Worm (Caenorhabditis elegans) whole organism, L1 larva: ENCODE data around the gene dhcr-7.
A peak's percentile ranks its signal among the peaks of the same experiment; 100 is the strongest.

Experiments used
- C04F5.9 ChIP-seq: sonication (generic microtip); optimal IDR thresholded peaks from 2 replicates; lab custom pipeline; 2016; ENCODE audit warnings: missing genetic modification characterization, missing compliant biosample characterization
- F16B12.6 ChIP-seq: fragments of 150-350 bp; optimal IDR thresholded peaks from 2 replicates; lab custom pipeline; 2014; ENCODE audit warnings: missing biosample characterization, missing genetic modification characterization
- aha-1 ChIP-seq: fragments of 150-350 bp; optimal IDR thresholded peaks from 2 replicates; lab custom pipeline; 2014; ENCODE audit warnings: missing biosample characterization, missing genetic modification characterization
- alr-1 ChIP-seq: fragments of 200-800 bp; sonication (Bioruptor generic); optimal IDR thresholded peaks from 2 replicates; lab custom pipeline; 2018; ENCODE audit warnings: borderline replicate concordance, mild to moderate bottlenecking, missing genetic modification characterization, missing compliant biosample characterization
- ama-1 ChIP-seq: fragments of 150-350 bp; optimal IDR thresholded peaks from 2 replicates; lab custom pipeline; 2014
- ceh-8 ChIP-seq: fragments of 200-800 bp; sonication (Bioruptor generic); optimal IDR thresholded peaks from 2 replicates; lab custom pipeline; 2018; ENCODE audit warnings: mild to moderate bottlenecking, missing genetic modification characterization, moderate library complexity, missing compliant biosample characterization
- efl-1 ChIP-seq, 4 experiments: fragments of 150-350 bp; optimal IDR thresholded peaks in 3 of 4; peaks in 1 of 4; 1 replicate in 1 of 4; 2 replicates in 3 of 4; lab custom pipeline; 2014; ENCODE audit warnings: missing biosample characterization in 2 of 4, missing genetic modification characterization in 2 of 4, missing genetic modification reagents in 2 of 4
- egl-27 ChIP-seq, 2 experiments: fragments of 150-350 bp in 1 of 2; sonication (generic microtip); optimal IDR thresholded peaks; 3 replicates each; lab custom pipeline; 2017 to 2018; ENCODE audit warnings: missing biosample characterization in 2 of 2, missing genetic modification characterization in 2 of 2, missing genetic modification reagents in 2 of 2
- elt-2 ChIP-seq: sonication (generic microtip); optimal IDR thresholded peaks from 2 replicates; lab custom pipeline; 2016; ENCODE audit warnings: missing genetic modification characterization, mild to moderate bottlenecking, inconsistent platforms, missing compliant biosample characterization, missing genetic modification reagents
- elt-3 ChIP-seq, 6 experiments: fragments of 150-350 bp in 1 of 6; sonication (generic microtip); optimal IDR thresholded peaks; 2 replicates each; lab custom pipeline; 2017 to 2018; ENCODE audit warnings: missing biosample characterization in 6 of 6, missing genetic modification characterization in 6 of 6, inconsistent platforms in 1 of 6
- ets-5 ChIP-seq: fragments of 200-800 bp; sonication (Bioruptor generic); IDR thresholded peaks from 2 replicates; pipeline ENCODE4 v1.3.6; 2022; ENCODE audit warnings: missing genetic modification characterization, missing compliant biosample characterization
- fkh-10 ChIP-seq: sonication (generic microtip); optimal IDR thresholded peaks from 2 replicates; lab custom pipeline; 2017; ENCODE audit warnings: missing biosample characterization, missing genetic modification reagents, missing genetic modification characterization
- hlh-17 ChIP-seq: fragments of 200-800 bp; sonication (Bioruptor generic); optimal IDR thresholded peaks from 2 replicates; lab custom pipeline; 2018; ENCODE audit warnings: missing genetic modification characterization, mild to moderate bottlenecking, missing compliant biosample characterization, moderate library complexity, borderline replicate concordance
- isw-1 ChIP-seq: fragments of 200-800 bp; sonication (Bioruptor generic); IDR thresholded peaks from 2 replicates; pipeline ENCODE4 v1.3.6; 2022; ENCODE audit warnings: missing genetic modification characterization, missing compliant biosample characterization
- lin-13 ChIP-seq: fragments of 150-350 bp; optimal IDR thresholded peaks from 2 replicates; lab custom pipeline; 2014; ENCODE audit warnings: missing biosample characterization, missing genetic modification reagents, missing genetic modification characterization
- lin-15B ChIP-seq: fragments of 150-350 bp; sonication (generic microtip); optimal IDR thresholded peaks from 3 replicates; lab custom pipeline; 2014; ENCODE audit warnings: missing biosample characterization, missing genetic modification characterization
- lsy-2 ChIP-seq, 2 experiments: fragments of 150-350 bp; optimal IDR thresholded peaks; 2 replicates each; lab custom pipeline; 2014; ENCODE audit warnings: missing biosample characterization in 2 of 2, missing genetic modification characterization in 2 of 2
- mab-9 ChIP-seq: fragments of 200-800 bp; sonication (Bioruptor generic); IDR thresholded peaks from 2 replicates; pipeline ENCODE4 v1.3.6; 2022; ENCODE audit warnings: missing genetic modification reagents, missing genetic modification characterization, missing compliant biosample characterization
- mep-1 ChIP-seq: fragments of 150-350 bp; optimal IDR thresholded peaks from 2 replicates; lab custom pipeline; 2014; ENCODE audit warnings: missing biosample characterization, missing genetic modification characterization
- nhr-11 ChIP-seq: fragments of 150-350 bp; optimal IDR thresholded peaks from 2 replicates; lab custom pipeline; 2014; ENCODE audit warnings: missing biosample characterization, missing genetic modification characterization
- nhr-28 ChIP-seq: fragments of 150-350 bp; optimal IDR thresholded peaks from 2 replicates; lab custom pipeline; 2014; ENCODE audit warnings: missing biosample characterization, missing genetic modification characterization
- nhr-76 ChIP-seq: sonication (generic microtip); optimal IDR thresholded peaks from 2 replicates; lab custom pipeline; 2017; ENCODE audit warnings: missing biosample characterization, missing genetic modification characterization
- nhr-77 ChIP-seq: fragments of 150-350 bp; optimal IDR thresholded peaks from 2 replicates; lab custom pipeline; 2014; ENCODE audit warnings: missing biosample characterization, missing genetic modification characterization
- nhr-84 ChIP-seq: sonication (generic microtip); optimal IDR thresholded peaks from 2 replicates; lab custom pipeline; 2017; ENCODE audit warnings: missing biosample characterization, missing genetic modification characterization
- nhr-85 ChIP-seq: sonication (generic microtip); peaks from one replicate; lab custom pipeline; 2016; ENCODE audit warnings: missing genetic modification characterization, inconsistent platforms, missing compliant biosample characterization
- pag-3 ChIP-seq: sonication (generic microtip); optimal IDR thresholded peaks from 2 replicates; lab custom pipeline; 2017; ENCODE audit warnings: missing genetic modification characterization, mild to moderate bottlenecking, missing compliant biosample characterization, antibody characterized with exemption, borderline replicate concordance; ENCODE audit not compliant: insufficient read depth
- pax-3 ChIP-seq: fragments of 200-800 bp; sonication (Bioruptor generic); optimal IDR thresholded peaks from 2 replicates; lab custom pipeline; 2018; ENCODE audit warnings: mild to moderate bottlenecking, missing genetic modification characterization, moderate library complexity, missing compliant biosample characterization
- skn-1 ChIP-seq: fragments of 150-350 bp; optimal IDR thresholded peaks from 2 replicates; lab custom pipeline; 2014; ENCODE audit warnings: missing biosample characterization, missing genetic modification characterization
- sox-4 ChIP-seq: sonication (generic microtip); optimal IDR thresholded peaks from 2 replicates; lab custom pipeline; 2016; ENCODE audit warnings: missing genetic modification characterization, missing compliant biosample characterization
- sup-37 ChIP-seq: fragments of 200-800 bp; sonication (Bioruptor generic); optimal IDR thresholded peaks from 2 replicates; lab custom pipeline; 2018; ENCODE audit warnings: mild to moderate bottlenecking, missing genetic modification characterization, missing compliant biosample characterization
- swsn-7 ChIP-seq: sonication (generic microtip); optimal IDR thresholded peaks from 2 replicates; lab custom pipeline; 2016; ENCODE audit warnings: missing genetic modification characterization, missing compliant biosample characterization
- tbx-2 ChIP-seq: sonication (generic microtip); optimal IDR thresholded peaks from 2 replicates; lab custom pipeline; 2016; ENCODE audit warnings: missing genetic modification characterization, missing compliant biosample characterization
- tlp-1 ChIP-seq: fragments of 150-350 bp; optimal IDR thresholded peaks from 2 replicates; lab custom pipeline; 2014; ENCODE audit warnings: missing biosample characterization, missing genetic modification characterization
- xbp-1 ChIP-seq: sonication (generic microtip); optimal IDR thresholded peaks from 2 replicates; lab custom pipeline; 2016; ENCODE audit warnings: missing genetic modification characterization, missing compliant biosample characterization
- ztf-4 ChIP-seq: fragments of 150-350 bp; optimal IDR thresholded peaks from 2 replicates; lab custom pipeline; 2014; ENCODE audit warnings: missing biosample characterization, missing genetic modification characterization

Gene dhcr-7

DNA sequence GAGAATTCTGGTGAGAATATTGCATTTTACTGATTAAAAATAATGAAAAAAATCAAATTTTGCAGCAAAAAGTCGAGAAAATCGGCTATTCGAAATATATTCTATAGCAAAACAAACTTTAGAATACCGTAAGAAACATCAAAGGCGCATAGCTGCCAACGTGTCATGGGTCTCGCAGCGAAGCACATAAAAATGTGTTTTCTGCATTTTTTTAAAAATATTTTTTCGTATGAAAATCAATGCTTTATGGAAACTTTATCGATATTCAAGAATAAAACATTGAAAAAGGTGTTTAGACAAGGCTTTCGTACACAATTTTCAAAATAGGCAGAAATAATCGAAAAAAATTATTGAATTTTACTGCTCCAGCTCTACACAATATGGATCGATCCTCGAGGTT lies 8.7 kb downstream of the dhcr-7 start:
- TF ChIP-seq tbx-2 (tag; lab: Kevin White, UChicago) (no peak), efl-1 (optimal IDR thresholded peaks at IDR 0.05; lab: Kevin White, UChicago) (no peak), efl-1 (GFP tag; optimal IDR thresholded peaks at IDR 0.05 in 1 of 2; lab: Kevin White, UChicago) (peak in 1 of 2 experiments; percentile 69), elt-3 (tag; optimal IDR thresholded peaks at IDR 0.05; lab: Kevin White, UChicago) (no peak), ceh-8 (GFP tag; lab: Kevin White, UChicago) (no peak)

DNA sequence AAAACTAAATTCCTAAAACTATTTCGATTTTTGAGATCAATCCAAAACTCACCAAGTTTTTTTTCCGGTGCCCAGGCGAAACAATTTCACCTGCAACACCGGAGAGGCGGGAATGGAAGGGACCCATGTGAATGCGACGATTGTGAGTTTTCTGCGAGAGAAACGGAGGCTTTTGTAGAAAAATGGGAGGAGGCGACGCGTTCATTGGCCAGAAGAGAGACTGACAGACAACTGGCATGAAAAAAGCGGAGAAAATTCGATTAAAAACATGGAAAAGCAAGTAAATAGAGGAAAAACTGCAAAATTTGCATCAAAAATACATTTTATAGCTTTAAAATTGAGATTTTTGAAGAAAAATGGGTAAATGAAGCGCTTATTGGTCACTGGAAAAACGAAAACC lies 9.4 kb downstream of the dhcr-7 start, which contains the start of gene B0250.7:
B0250.7 (minus strand) TSS at position 232 of the 400 bp plus-strand sequence.
- TF ChIP-seq ets-5 (GFP tag; lab: Robert Waterston, UW) (no peak), efl-1 (optimal IDR thresholded peaks at IDR 0.05; lab: Kevin White, UChicago) (no peak), efl-1 (GFP tag; optimal IDR thresholded peaks at IDR 0.05 in 1 of 2; lab: Kevin White, UChicago) (peak in 1 of 2 experiments; percentile 47), lsy-2 (tag; optimal IDR thresholded peaks at IDR 0.05; lab: Kevin White, UChicago) (peak in 1 of 2 experiments; percentile 21)

DNA sequence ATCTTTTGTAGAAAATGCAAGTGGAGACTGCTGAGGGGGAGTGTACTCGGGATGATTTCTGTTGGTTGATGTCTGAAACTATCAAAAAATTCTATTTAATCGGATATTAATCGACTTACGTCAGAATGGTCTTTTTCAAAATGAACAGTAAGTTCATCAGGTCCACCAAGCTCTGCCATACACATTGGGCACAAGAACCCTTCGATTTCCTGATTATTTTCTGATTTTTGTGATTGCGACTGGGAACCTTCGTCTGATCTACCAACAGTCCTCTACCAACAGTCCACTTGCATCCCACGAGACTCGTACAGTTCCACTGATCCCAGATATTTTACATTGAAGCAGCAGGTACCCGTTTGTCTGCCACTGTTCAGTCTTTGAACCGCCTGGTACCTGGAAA lies 10.2 kb downstream of the dhcr-7 start:
- peak; percentile 6 for TF ChIP-seq nhr-85 (tag; lab: Kevin White, UChicago)
- no peak for TF ChIP-seq nhr-11

DNA sequence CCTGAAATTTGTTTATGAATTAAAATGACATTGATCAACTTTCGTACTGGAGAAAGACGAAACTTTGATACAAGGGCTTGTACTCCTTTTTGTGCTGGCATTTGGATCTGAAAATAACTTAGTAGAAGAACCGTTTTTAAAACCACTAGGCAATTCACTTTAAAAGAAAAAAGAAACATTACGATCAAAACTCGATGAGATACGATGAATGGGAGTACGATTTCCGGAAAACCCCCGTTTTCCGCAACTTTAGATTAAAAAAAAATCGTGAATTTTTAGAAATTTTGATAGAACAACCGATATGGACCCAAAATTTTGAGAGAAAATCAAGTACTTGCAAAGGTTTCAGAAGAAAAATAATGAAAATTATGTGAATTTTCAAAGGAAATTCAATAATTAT lies 14.8 kb downstream of the dhcr-7 start, which contains the start of gene B0250.8:
B0250.8 (minus strand) TSS at position 101 of the 400 bp plus-strand sequence.
- TF ChIP-seq sup-37 (GFP tag; lab: Kevin White, UChicago) (no peak), swsn-7 (tag; lab: Kevin White, UChicago) (no peak), isw-1 (GFP tag; lab: Robert Waterston, UW) (no peak), nhr-28 (tag; lab: Kevin White, UChicago) (no peak), aha-1 (tag; lab: Kevin White, UChicago) (no peak), alr-1 (tag; lab: Kevin White, UChicago) (no peak), lin-13 (GFP tag; lab: Kevin White, UChicago) (no peak), nhr-76 (tag; lab: Kevin White, UChicago) (no peak), nhr-77 (tag; lab: Kevin White, UChicago) (no peak), tlp-1 (tag; lab: Kevin White, UChicago) (no peak)
- TF ChIP-seq, all 84 proteins: peak for 0

- TF ChIP-seq nhr-84 (tag; lab: Kevin White, UChicago) (no peak), pax-3 (no peak), lin-15B (no peak), efl-1 (optimal IDR thresholded peaks at IDR 0.05; lab: Kevin White, UChicago) (no peak), efl-1 (GFP tag; optimal IDR thresholded peaks at IDR 0.05 in 1 of 2; lab: Kevin White, UChicago) (no peak), tbx-2 (tag; lab: Kevin White, UChicago) (no peak), mep-1 (tag; lab: Kevin White, UChicago) (no peak), sox-4 (tag; lab: Kevin White, UChicago) (no peak), ama-1 (lab: Kevin White, UChicago) (no peak), skn-1 (tag; lab: Kevin White, UChicago) (no peak), xbp-1 (no peak), mab-9 (GFP tag; lab: Robert Waterston, UW) (no peak), elt-2 (tag; lab: Kevin White, UChicago) (no peak)
These were observed 20.4 kb downstream of the dhcr-7 start for ce11 chrV:20464778-20465177.

ce11 chrV:20460808-20461207 lies 24.4 kb downstream of the dhcr-7 start, which contains the start of gene B0250.18:
B0250.18 (minus strand) TSS chrV:20460908.
- TF ChIP-seq egl-27 (tag; optimal IDR thresholded peaks at IDR 0.05; lab: Kevin White, UChicago) (no peak), fkh-10 (no peak), xbp-1 (no peak), C04F5.9 (tag; lab: Kevin White, UChicago) (no peak), F16B12.6 (tag; lab: Kevin White, UChicago) (no peak), pag-3 (tag; lab: Kevin White, UChicago) (no peak), ztf-4 (tag; lab: Kevin White, UChicago) (no peak), hlh-17 (GFP tag; lab: Kevin White, UChicago) (no peak)
- TF ChIP-seq, all 84 proteins: peak for 0
